Fruit fly (Drosophila melanogaster): ENCODE data around the gene CG13310.
A peak's percentile ranks its signal among the peaks of the same experiment; 100 is the strongest.

CG13310 gene

DNA sequence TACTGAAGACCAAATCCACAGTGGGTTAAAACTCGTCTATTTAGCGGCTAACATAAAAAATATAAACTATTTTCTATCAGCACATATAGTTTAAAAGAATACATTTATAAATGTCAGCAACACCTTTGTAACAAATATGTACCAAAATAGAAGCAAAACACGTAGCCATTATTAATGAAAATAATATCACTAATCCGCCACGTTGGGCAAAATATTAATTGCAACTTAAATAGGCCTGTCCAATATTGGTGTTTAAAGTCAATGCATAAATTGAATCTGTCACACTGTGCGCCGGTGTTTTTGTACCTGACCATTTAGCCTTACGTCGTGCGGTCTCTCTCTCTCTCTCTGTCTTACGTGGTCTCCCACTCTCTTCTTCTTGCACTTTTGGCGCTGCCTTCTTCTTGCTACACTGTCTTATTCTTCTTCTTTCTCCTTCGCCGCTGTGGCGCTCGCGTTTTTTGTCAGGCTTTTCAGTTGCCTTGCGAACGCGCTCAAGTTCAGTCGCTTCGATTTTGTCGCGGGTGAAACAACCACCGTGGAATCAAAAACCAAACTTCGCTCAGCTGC is 34.3 kb downstream of the CG13310 start (continued):
- TF ChIP-seq CG4328 (GFP tag; optimal IDR thresholded peaks at IDR 0.05) (peak; percentile 96), CG6175 (GFP tag; IDR thresholded peaks at IDR 0.05) (peak; percentile 97), CG9876 (GFP tag; optimal IDR thresholded peaks at IDR 0.05) (peak; percentile 95), CG6654 (GFP tag; optimal IDR thresholded peaks at IDR 0.05) (peak; percentile 93), CG11093 (GFP tag; IDR thresholded peaks at IDR 0.05) (peak; percentile 96), CG9817 (tag; optimal IDR thresholded peaks at IDR 0.05) (peak; percentile 99), Ravus (GFP tag; IDR thresholded peaks at IDR 0.05) (peak; percentile 88), org-1 (GFP tag; optimal IDR thresholded peaks at IDR 0.05) (peak; percentile 99), CG9609 (GFP tag; optimal IDR thresholded peaks at IDR 0.05) (peak; percentile 98), CG5180 (GFP tag; optimal IDR thresholded peaks at IDR 0.05) (peak; percentile 90), Six4 (GFP tag; optimal IDR thresholded peaks at IDR 0.05) (peak; percentile 97), her (GFP tag; optimal IDR thresholded peaks at IDR 0.05) (peak; percentile 94), Eip74EF (GFP tag; optimal IDR thresholded peaks at IDR 0.05) (peak in 1 of 2 experiments; percentile 93), nmo (GFP tag; optimal IDR thresholded peaks at IDR 0.05) (peak; percentile 100), CG6854 (GFP tag; optimal IDR thresholded peaks at IDR 0.05) (peak; percentile 89), disco-r (GFP tag; optimal IDR thresholded peaks at IDR 0.05) (peak; percentile 97), kah (GFP tag; optimal IDR thresholded peaks at IDR 0.05) (peak; percentile 89), CG11695 (GFP tag; IDR thresholded peaks at IDR 0.05) (peak; percentile 98), CG10274 (GFP tag; optimal IDR thresholded peaks at IDR 0.05) (peak; percentile 91), CG4617 (GFP tag; optimal IDR thresholded peaks at IDR 0.05; ENCODE audit: borderline replicate concordance) (peak; percentile 97), B-H1 (GFP tag; IDR thresholded peaks at IDR 0.05) (peak; percentile 97), fd96Cb (tag; optimal IDR thresholded peaks at IDR 0.05) (peak; percentile 98), CG31388 (GFP tag; optimal IDR thresholded peaks at IDR 0.05) (peak; percentile 90), YL-1 (GFP tag; optimal IDR thresholded peaks at IDR 0.05) (peak; percentile 92), CG6813 (GFP tag; optimal IDR thresholded peaks at IDR 0.05) (peak; percentile 76), Mad (GFP tag; optimal IDR thresholded peaks at IDR 0.05) (peak; percentile 97), CG34422 (GFP tag; IDR thresholded peaks at IDR 0.05) (peak; percentile 97), CG6683 (GFP tag; optimal IDR thresholded peaks at IDR 0.05) (peak; percentile 94), CG16779 (GFP tag; IDR thresholded peaks at IDR 0.05) (peak; percentile 90), dmrt11E (tag; optimal IDR thresholded peaks at IDR 0.05) (peak; percentile 98), jumu (GFP tag; optimal IDR thresholded peaks at IDR 0.05) (peak; percentile 98), Side (GFP tag; optimal IDR thresholded peaks at IDR 0.05) (peak; percentile 96), lmd (GFP tag; IDR thresholded peaks at IDR 0.05) (peak; percentile 99), CG10366 (GFP tag; IDR thresholded peaks at IDR 0.05) (peak; percentile 97), oc (tag; optimal IDR thresholded peaks at IDR 0.05) (peak; percentile 96), CG4282 (GFP tag; optimal IDR thresholded peaks at IDR 0.05) (peak; percentile 97), gsb (GFP tag; IDR thresholded peaks at IDR 0.05) (peak; percentile 97), CG8924 (tag; optimal IDR thresholded peaks at IDR 0.05) (peak; percentile 99), CG7786 (GFP tag; optimal IDR thresholded peaks at IDR 0.05) (peak; percentile 98), CG2678 (tag; optimal IDR thresholded peaks at IDR 0.05) (peak; percentile 95), BtbVII (GFP tag; optimal IDR thresholded peaks at IDR 0.05) (peak; percentile 98), cato (GFP tag; optimal IDR thresholded peaks at IDR 0.05; ENCODE audit: borderline replicate concordance) (peak; percentile 98), ac (GFP tag; optimal IDR thresholded peaks at IDR 0.05) (peak; percentile 79), CG13287 (GFP tag; IDR thresholded peaks at IDR 0.05; ENCODE audit: partially characterized antibody) (peak; percentile 66), CG15514 (GFP tag; optimal IDR thresholded peaks at IDR 0.05) (peak; percentile 87), zf30C (GFP tag; optimal IDR thresholded peaks at IDR 0.05) (no peak), sna (GFP tag; IDR thresholded peaks at IDR 0.05; ENCODE audit: partially characterized antibody) (no peak), CG17802 (tag; optimal IDR thresholded peaks at IDR 0.05) (peak; percentile 78), odd (GFP tag; optimal IDR thresholded peaks at IDR 0.05) (peak; percentile 98)

Measured in whole organism, embryonic.